Fruit fly (Drosophila melanogaster): ENCODE results near the gene Dnz1.

DNA sequence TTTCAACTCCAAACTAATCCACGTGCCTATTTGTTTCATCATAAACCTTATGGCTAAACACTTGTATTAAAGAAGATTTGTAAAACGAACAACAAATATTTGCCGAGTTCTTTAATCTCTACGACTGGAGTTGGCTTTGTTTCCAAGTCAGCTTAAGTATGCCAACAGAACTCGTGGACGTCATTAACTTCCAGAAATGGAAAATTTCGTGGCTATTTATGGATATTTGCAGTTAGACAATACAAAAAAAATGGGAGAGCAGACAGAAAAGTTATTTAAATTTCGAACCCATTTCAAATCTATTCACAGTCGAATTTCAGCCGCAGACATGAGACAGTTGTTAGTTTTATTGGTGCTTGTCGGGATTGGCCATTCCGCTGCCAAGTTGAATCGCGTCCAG lies 36.0 kb downstream of the Dnz1 start, which contains the start of gene CG17134:
- TF ChIP-seq pan (optimal IDR thresholded peaks at IDR 0.05): no peak
- TF ChIP-seq CG8478 (optimal IDR thresholded peaks at IDR 0.05): no peak
- no peak for TF ChIP-seq Dll (optimal IDR thresholded peaks at IDR 0.05)
